Fruit fly (Drosophila melanogaster): ENCODE data around the gene CG31269.

CG31269 gene

dm6 chr3R:17117607-17118327 is 9.2 kb upstream of the CG31269 start (continued):
- peak; percentile 28 for TF ChIP-seq unpg (GFP tag; optimal IDR thresholded peaks at IDR 0.05)
- TF ChIP-seq dysf (GFP tag; IDR thresholded peaks at IDR 0.05), result no peak
- no peak for TF ChIP-seq CG43689 (GFP tag; IDR thresholded peaks at IDR 0.05)
- no peak for TF ChIP-seq ranshi (GFP tag; IDR thresholded peaks at IDR 0.05)
- no peak for TF ChIP-seq mld (GFP tag; IDR thresholded peaks at IDR 0.05; ENCODE audit: partially characterized antibody)
- TF ChIP-seq Antp (GFP tag; optimal IDR thresholded peaks at IDR 0.05), result no peak
- TF ChIP-seq chn (GFP tag; optimal IDR thresholded peaks at IDR 0.05), result peak; percentile 19
- no peak for TF ChIP-seq hkb (optimal IDR thresholded peaks at IDR 0.05)
- no peak for TF ChIP-seq hkb (GFP tag; IDR thresholded peaks at IDR 0.05)
- peak; percentile 2 for TF ChIP-seq Meics (GFP tag; optimal IDR thresholded peaks at IDR 0.05)
- TF ChIP-seq CoRest (tag; optimal IDR thresholded peaks at IDR 0.05), result peak; percentile 26
- TF ChIP-seq nom (GFP tag; optimal IDR thresholded peaks at IDR 0.05), result peak; percentile 25
- no peak for TF ChIP-seq ind (GFP tag; optimal IDR thresholded peaks at IDR 0.05)
- TF ChIP-seq HHEX (GFP tag; optimal IDR thresholded peaks at IDR 0.05), result no peak
- TF ChIP-seq dati (GFP tag; IDR thresholded peaks at IDR 0.05), result no peak
- TF ChIP-seq Awh (GFP tag; IDR thresholded peaks at IDR 0.05), result no peak
- TF ChIP-seq Mes4 (GFP tag; optimal IDR thresholded peaks at IDR 0.05), result no peak
- TF ChIP-seq ro (GFP tag; IDR thresholded peaks at IDR 0.05), result no peak
- TF ChIP-seq CG17328 (GFP tag; IDR thresholded peaks at IDR 0.05), result no peak
- TF ChIP-seq pnt (GFP tag; optimal IDR thresholded peaks at IDR 0.05), result no peak
- peak; percentile 80 for TF ChIP-seq psq (GFP tag; optimal IDR thresholded peaks at IDR 0.05)
- TF ChIP-seq ssp (GFP tag; IDR thresholded peaks at IDR 0.05), result no peak
- no peak for TF ChIP-seq org-1 (GFP tag; optimal IDR thresholded peaks at IDR 0.05)
- no peak for TF ChIP-seq jing (GFP tag; optimal IDR thresholded peaks at IDR 0.05)
- TF ChIP-seq NC2α (GFP tag; optimal IDR thresholded peaks at IDR 0.05), result no peak
- no peak for TF ChIP-seq luna (GFP tag; optimal IDR thresholded peaks at IDR 0.05)
- no peak for TF ChIP-seq CG4328 (GFP tag; optimal IDR thresholded peaks at IDR 0.05)
- TF ChIP-seq slbo (GFP tag; IDR thresholded peaks at IDR 0.05), result no peak
- no peak for TF ChIP-seq CG16863 (GFP tag; optimal IDR thresholded peaks at IDR 0.05)
- no peak for TF ChIP-seq CG3838 (GFP tag; optimal IDR thresholded peaks at IDR 0.05)
- TF ChIP-seq Hmx (GFP tag; optimal IDR thresholded peaks at IDR 0.05), result no peak
- no peak for TF ChIP-seq CG7987 (GFP tag; optimal IDR thresholded peaks at IDR 0.05)
- TF ChIP-seq sna (GFP tag; IDR thresholded peaks at IDR 0.05; ENCODE audit: partially characterized antibody), result no peak
- no peak for TF ChIP-seq hb (GFP tag; IDR thresholded peaks at IDR 0.05; ENCODE audit: partially characterized antibody)
- TF ChIP-seq odd (GFP tag; optimal IDR thresholded peaks at IDR 0.05), result no peak
- no peak for TF ChIP-seq Dref (GFP tag; IDR thresholded peaks at IDR 0.05)
- TF ChIP-seq ara (GFP tag; IDR thresholded peaks at IDR 0.05), result 0 out of 2 replicates have a peak, but pooled peaks have one; percentile 34
- no peak for TF ChIP-seq Atf3 (GFP tag; optimal IDR thresholded peaks at IDR 0.05)
- TF ChIP-seq Hand (GFP tag; optimal IDR thresholded peaks at IDR 0.05), result no peak
- peak; percentile 24 for TF ChIP-seq CG4424 (GFP tag; optimal IDR thresholded peaks at IDR 0.05)
- no peak for TF ChIP-seq Fer1 (GFP tag; optimal IDR thresholded peaks at IDR 0.05)
- no peak for TF ChIP-seq nerfin-2 (GFP tag; IDR thresholded peaks at IDR 0.05; ENCODE audit: partially characterized antibody)
- no peak for TF ChIP-seq CG34224 (GFP tag; IDR thresholded peaks at IDR 0.05; ENCODE audit: partially characterized antibody)
- TF ChIP-seq corto (GFP tag; optimal IDR thresholded peaks at IDR 0.05), result no peak
- peak; percentile 64 for TF ChIP-seq nmo (GFP tag; optimal IDR thresholded peaks at IDR 0.05)
- TF ChIP-seq bcd (GFP tag; optimal IDR thresholded peaks at IDR 0.05), result no peak
- TF ChIP-seq ken (GFP tag; IDR thresholded peaks at IDR 0.05), result no peak
- no peak for TF ChIP-seq oc (tag; optimal IDR thresholded peaks at IDR 0.05)
- no peak for TF ChIP-seq CG3847 (GFP tag; IDR thresholded peaks at IDR 0.05)
- no peak for TF ChIP-seq CG7357 (GFP tag; IDR thresholded peaks at IDR 0.05)
- no peak for TF ChIP-seq cato (GFP tag; optimal IDR thresholded peaks at IDR 0.05; ENCODE audit: borderline replicate concordance)

All from whole organism, embryonic.